Fruit fly (Drosophila melanogaster): ENCODE data around the gene Srlp.

Gene Srlp

DNA sequence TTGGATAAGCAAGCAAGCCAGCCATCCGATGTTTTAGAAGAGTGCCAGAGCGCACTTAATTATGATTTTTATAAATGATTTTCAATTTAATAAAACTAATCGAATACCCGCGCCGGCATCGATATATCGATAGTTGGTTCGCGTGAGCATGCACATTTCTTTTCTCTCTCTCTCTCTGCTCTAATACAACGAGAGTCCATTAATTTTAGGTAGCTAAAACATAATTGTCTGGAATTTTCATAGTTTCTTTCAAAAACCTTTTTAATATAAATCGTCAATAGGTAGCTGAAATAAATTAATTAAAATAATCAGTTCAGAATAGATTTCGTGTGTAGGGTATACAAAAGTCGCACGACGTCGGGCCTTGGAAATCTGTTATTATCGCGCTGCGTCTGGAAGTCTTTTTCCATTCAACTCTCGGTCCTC lies 15.0 kb downstream of the Srlp start, which contains the start of gene CG18549 (continued):
- TF ChIP-seq hb (GFP tag; IDR thresholded peaks at IDR 0.05; ENCODE audit: partially characterized antibody) (peak; percentile 72; the same call in 2 of the 3 replicates), CG6791 (GFP tag; IDR thresholded peaks at IDR 0.05; ENCODE audit: partially characterized antibody) (peak; percentile 81), CG10321 (GFP tag; IDR thresholded peaks at IDR 0.05) (peak; percentile 91), Sin3A (optimal IDR thresholded peaks at IDR 0.05) (no peak), CG30431 (GFP tag; optimal IDR thresholded peaks at IDR 0.05) (peak; percentile 99), pzg (GFP tag; optimal IDR thresholded peaks at IDR 0.05) (peak; percentile 52), ssp (GFP tag; IDR thresholded peaks at IDR 0.05) (peak; percentile 97), CG3281 (GFP tag; optimal IDR thresholded peaks at IDR 0.05) (peak; percentile 99), btn (GFP tag; optimal IDR thresholded peaks at IDR 0.05) (peak; percentile 99), CG13624 (GFP tag; optimal IDR thresholded peaks at IDR 0.05) (peak; percentile 100), vfl (GFP tag; optimal IDR thresholded peaks at IDR 0.05) (peak; percentile 99), NC2β (GFP tag; optimal IDR thresholded peaks at IDR 0.05) (peak; percentile 99), Fer3 (tag; optimal IDR thresholded peaks at IDR 0.05) (peak; percentile 100), Nf-YC (tag; optimal IDR thresholded peaks at IDR 0.05) (peak; percentile 95), ken (GFP tag; IDR thresholded peaks at IDR 0.05) (peak; percentile 100), trem (tag; optimal IDR thresholded peaks at IDR 0.05) (peak; percentile 98), CG11085 (GFP tag; IDR thresholded peaks at IDR 0.05) (peak; percentile 99), Antp (GFP tag; optimal IDR thresholded peaks at IDR 0.05) (peak; percentile 99), scrt (GFP tag; optimal IDR thresholded peaks at IDR 0.05) (peak; percentile 99), sisA (GFP tag; IDR thresholded peaks at IDR 0.05) (peak; percentile 100), Dbx (GFP tag; IDR thresholded peaks at IDR 0.05) (peak; percentile 100), CG6813 (GFP tag; optimal IDR thresholded peaks at IDR 0.05) (peak; percentile 99), Six4 (GFP tag; optimal IDR thresholded peaks at IDR 0.05) (peak; percentile 99), CG31365 (tag; optimal IDR thresholded peaks at IDR 0.05) (peak; percentile 95), CG7271 (tag; optimal IDR thresholded peaks at IDR 0.05) (peak; percentile 99), Dll (GFP tag; IDR thresholded peaks at IDR 0.05; ENCODE audit: partially characterized antibody) (peak; percentile 90), CG9437 (GFP tag; optimal IDR thresholded peaks at IDR 0.05) (peak; percentile 97), pho (GFP tag; optimal IDR thresholded peaks at IDR 0.05) (peak; percentile 99), E2f1 (GFP tag; IDR thresholded peaks at IDR 0.05) (peak; percentile 100), CG18764 (GFP tag; optimal IDR thresholded peaks at IDR 0.05) (peak; percentile 99), CG9609 (GFP tag; optimal IDR thresholded peaks at IDR 0.05) (peak; percentile 99), Atf3 (GFP tag; optimal IDR thresholded peaks at IDR 0.05) (peak; percentile 99), CG12104 (GFP tag; optimal IDR thresholded peaks at IDR 0.05) (peak; percentile 100), CG43689 (GFP tag; IDR thresholded peaks at IDR 0.05) (peak; percentile 99), ATbp (GFP tag; optimal IDR thresholded peaks at IDR 0.05) (peak; percentile 100), Oaz (GFP tag; IDR thresholded peaks at IDR 0.05) (peak; percentile 100), Vsx1 (GFP tag; optimal IDR thresholded peaks at IDR 0.05) (peak; percentile 99), Ets65A (GFP tag) (peak; percentile 100), tap (tag; optimal IDR thresholded peaks at IDR 0.05) (peak; percentile 100), H2.0 (GFP tag; IDR thresholded peaks at IDR 0.05) (peak; percentile 100), Side (GFP tag; optimal IDR thresholded peaks at IDR 0.05) (peak; percentile 99), CG11093 (GFP tag; IDR thresholded peaks at IDR 0.05) (peak; percentile 100), Hmr (GFP tag; optimal IDR thresholded peaks at IDR 0.05) (peak; percentile 100), wek (GFP tag; optimal IDR thresholded peaks at IDR 0.05) (peak; percentile 98), cato (GFP tag; optimal IDR thresholded peaks at IDR 0.05; ENCODE audit: borderline replicate concordance) (peak; percentile 99), exex (tag; optimal IDR thresholded peaks at IDR 0.05) (peak; percentile 99), CG2712 (tag; optimal IDR thresholded peaks at IDR 0.05) (peak; percentile 100), CG13775 (GFP tag; optimal IDR thresholded peaks at IDR 0.05) (peak; percentile 99), CG32767 (GFP tag; IDR thresholded peaks at IDR 0.05) (peak; percentile 100), pan (optimal IDR thresholded peaks at IDR 0.05) (no peak), pan (GFP tag; optimal IDR thresholded peaks at IDR 0.05 in 1 of 2, IDR thresholded peaks at IDR 0.05 in 1 of 2) (peak in 1 of 2 experiments; percentile 100)
